Worm (Caenorhabditis elegans) whole organism, mixed stage, embryonic: ENCODE measurements around the gene C05G5.2.

Source experiments
- elt-1 ChIP-seq: sonication (generic microtip); optimal IDR thresholded peaks from 2 replicates; lab custom pipeline; 2017; ENCODE audit warnings: missing genetic modification characterization, mild to moderate bottlenecking, missing compliant biosample characterization, antibody characterized with exemption, moderate library complexity, borderline replicate concordance; ENCODE audit not compliant: insufficient read depth
- hlh-1 ChIP-seq: fragments of 150-350 bp; optimal IDR thresholded peaks from 2 replicates; lab custom pipeline; 2014; ENCODE audit warnings: missing biosample characterization, missing genetic modification reagents, missing genetic modification characterization
- mep-1 ChIP-seq: fragments of 150-350 bp; optimal IDR thresholded peaks from 2 replicates; lab custom pipeline; 2017; ENCODE audit warnings: missing biosample characterization, missing genetic modification reagents, missing genetic modification characterization, inconsistent platforms
- nhr-2 ChIP-seq: fragments of 150-350 bp; optimal IDR thresholded peaks from 2 replicates; lab custom pipeline; 2014; ENCODE audit warnings: missing biosample characterization, missing genetic modification characterization
- nhr-237 ChIP-seq: fragments of 150-350 bp; optimal IDR thresholded peaks from 2 replicates; lab custom pipeline; 2014; ENCODE audit warnings: missing biosample characterization, missing genetic modification characterization
- nhr-28 ChIP-seq: fragments of 150-350 bp; optimal IDR thresholded peaks from 2 replicates; lab custom pipeline; 2014; ENCODE audit warnings: missing biosample characterization, missing genetic modification characterization
- pha-4 ChIP-seq: fragments of 150-350 bp; optimal IDR thresholded peaks from 2 replicates; lab custom pipeline; 2018; ENCODE audit warnings: missing biosample characterization, missing genetic modification reagents, missing genetic modification characterization
- unc-62 ChIP-seq: fragments of 150-350 bp; optimal IDR thresholded peaks from 2 replicates; lab custom pipeline; 2014; ENCODE audit warnings: missing biosample characterization, missing genetic modification reagents, missing genetic modification characterization
- ztf-11 ChIP-seq: fragments of 150-350 bp; optimal IDR thresholded peaks from 2 replicates; lab custom pipeline; 2014; ENCODE audit warnings: missing biosample characterization, missing genetic modification characterization

DNA sequence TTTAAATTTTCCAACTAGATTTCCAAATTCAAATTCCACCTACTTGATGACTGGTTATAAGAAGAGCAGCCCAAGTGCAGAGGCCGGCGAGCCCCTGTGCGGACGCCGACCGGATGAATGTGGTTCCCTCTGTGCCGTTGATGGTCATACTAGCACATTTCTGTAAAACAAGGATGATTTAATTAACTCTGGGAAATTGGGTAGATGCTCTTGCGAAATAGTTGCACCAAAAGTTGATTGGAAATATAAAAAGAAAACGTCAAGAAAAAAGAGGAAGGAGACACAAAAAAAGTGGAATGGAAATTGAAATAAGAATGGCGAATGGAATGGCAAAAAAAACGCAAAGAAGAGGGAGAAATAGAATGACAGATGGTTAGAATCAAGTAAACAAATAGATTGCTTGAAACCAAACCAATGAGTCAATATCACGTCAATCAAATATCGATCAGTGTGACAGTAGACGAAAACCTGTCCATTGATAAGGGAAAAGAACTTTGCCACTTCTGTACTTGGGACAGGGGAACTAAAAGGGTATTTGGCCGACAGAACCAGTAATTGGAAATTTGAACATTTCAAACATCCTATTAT lies 40.3 kb upstream of the C05G5.2 start, which contains the start of gene tmem-184:
- TF ChIP-seq elt-1: no peak
- TF ChIP-seq hlh-1 (tag; lab: Kevin White, UChicago): no peak
- TF ChIP-seq pha-4 (tag; lab: Kevin White, UChicago): no peak
- TF ChIP-seq ztf-11 (tag; lab: Kevin White, UChicago): no peak
- no peak for TF ChIP-seq nhr-28 (tag; lab: Kevin White, UChicago)
- TF ChIP-seq mep-1: no peak
- TF ChIP-seq nhr-2 (tag; lab: Kevin White, UChicago): no peak
- no peak for TF ChIP-seq nhr-237 (tag; lab: Kevin White, UChicago)
- peak; percentile 33 for TF ChIP-seq unc-62 (GFP tag; lab: Kevin White, UChicago)
